Fruit fly (Drosophila melanogaster): ENCODE results near the gene CG10026.

CG10026 gene

DNA sequence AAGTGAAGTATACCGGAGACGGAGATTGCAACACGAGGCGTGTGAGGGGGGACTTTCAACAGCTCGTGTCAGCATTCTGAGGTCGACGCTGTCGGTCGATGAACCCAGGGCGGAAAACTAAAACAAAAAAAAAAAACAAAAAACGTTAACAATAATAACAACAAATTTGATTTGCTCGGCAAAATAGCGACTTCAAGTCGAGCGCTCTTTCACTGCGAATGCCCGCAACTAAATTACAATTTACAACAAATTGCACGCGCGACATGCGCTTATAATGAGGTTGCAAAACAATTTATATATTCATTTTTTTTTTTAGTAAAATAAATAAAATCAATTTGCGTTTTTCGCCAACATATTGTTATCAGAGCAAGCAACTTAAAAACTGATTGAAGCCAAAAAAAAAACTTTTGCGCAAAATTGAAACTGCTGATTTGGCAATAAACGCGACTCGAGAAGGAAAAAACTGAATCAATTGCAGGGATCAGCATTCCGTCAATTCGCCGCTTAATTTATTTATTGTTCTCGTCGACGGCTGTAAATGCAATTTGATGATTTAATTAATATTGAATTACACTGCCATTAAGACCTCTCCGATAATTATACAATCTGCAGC is 19.4 kb downstream of the CG10026 start:
- TF ChIP-seq CG10669 (GFP tag; optimal IDR thresholded peaks at IDR 0.05): no peak
- TF ChIP-seq cyc (GFP tag; optimal IDR thresholded peaks at IDR 0.05): no peak
- no peak for TF ChIP-seq Gug (GFP tag; IDR thresholded peaks at IDR 0.05)
- TF ChIP-seq CG16779 (tag; optimal IDR thresholded peaks at IDR 0.05): no peak
- no peak for TF ChIP-seq Lpt (GFP tag; optimal IDR thresholded peaks at IDR 0.05)
- TF ChIP-seq CG8632 (GFP tag; optimal IDR thresholded peaks at IDR 0.05): no peak
- no peak for TF ChIP-seq vri (GFP tag; optimal IDR thresholded peaks at IDR 0.05)
- peak; percentile 59 for TF ChIP-seq svp (GFP tag)

dm6 chr2L:19479249-19479984 is 25.4 kb downstream of the CG10026 start:
- no peak for TF ChIP-seq CG7368 (GFP tag; optimal IDR thresholded peaks at IDR 0.05)
- TF ChIP-seq Ets21C (GFP tag; optimal IDR thresholded peaks at IDR 0.05): no peak
- peak; percentile 45 for TF ChIP-seq svp (GFP tag)
- TF ChIP-seq CG6854 (GFP tag; optimal IDR thresholded peaks at IDR 0.05): no peak

DNA sequence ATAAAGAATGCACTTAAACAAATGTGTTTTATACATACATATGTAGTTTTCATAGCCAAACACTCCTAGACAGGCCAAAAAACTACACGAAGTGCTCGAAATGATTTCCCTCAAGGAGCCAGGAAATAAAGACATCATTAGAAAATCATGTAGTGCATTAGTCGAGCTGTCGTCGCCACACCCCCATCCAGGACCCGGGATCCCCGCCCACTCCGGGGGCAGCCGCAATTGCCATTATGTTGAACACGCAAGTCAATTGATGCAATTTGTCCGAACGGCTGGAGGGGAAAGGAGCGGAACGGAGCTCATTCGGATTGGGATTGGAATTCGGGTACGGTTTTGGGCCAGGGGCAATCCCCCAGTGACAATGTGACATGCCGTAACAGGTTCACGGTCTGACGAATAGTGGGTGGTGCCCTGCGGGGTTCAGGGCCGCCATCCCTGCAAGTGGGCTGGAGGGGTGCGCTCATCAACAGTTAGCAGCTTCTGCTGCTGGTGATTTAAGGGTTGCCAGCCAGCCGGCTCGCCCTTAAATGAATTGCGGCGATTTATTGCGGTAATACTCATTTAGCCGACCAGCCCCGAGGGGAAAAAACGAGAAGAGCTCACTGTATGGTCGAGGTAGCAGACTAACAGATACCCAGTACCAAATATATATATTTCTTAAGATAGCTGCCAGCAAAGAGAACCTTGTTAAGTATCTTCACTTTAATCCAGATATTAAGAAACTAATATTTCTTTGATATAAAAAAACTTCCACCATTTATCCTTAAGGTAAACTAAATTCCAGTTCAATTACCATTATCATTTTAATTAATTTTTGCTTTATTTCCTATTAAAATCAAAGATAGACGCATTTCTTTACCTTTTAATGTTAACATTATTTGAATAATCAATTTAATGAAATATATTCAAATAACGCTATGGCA is 26.6 kb downstream of the CG10026 start:
- TF ChIP-seq CG16779 (tag; optimal IDR thresholded peaks at IDR 0.05) (no peak), svp (GFP tag) (peak; percentile 23), OdsH (GFP tag; optimal IDR thresholded peaks at IDR 0.05) (no peak), CG6808 (GFP tag; optimal IDR thresholded peaks at IDR 0.05) (no peak)

DNA sequence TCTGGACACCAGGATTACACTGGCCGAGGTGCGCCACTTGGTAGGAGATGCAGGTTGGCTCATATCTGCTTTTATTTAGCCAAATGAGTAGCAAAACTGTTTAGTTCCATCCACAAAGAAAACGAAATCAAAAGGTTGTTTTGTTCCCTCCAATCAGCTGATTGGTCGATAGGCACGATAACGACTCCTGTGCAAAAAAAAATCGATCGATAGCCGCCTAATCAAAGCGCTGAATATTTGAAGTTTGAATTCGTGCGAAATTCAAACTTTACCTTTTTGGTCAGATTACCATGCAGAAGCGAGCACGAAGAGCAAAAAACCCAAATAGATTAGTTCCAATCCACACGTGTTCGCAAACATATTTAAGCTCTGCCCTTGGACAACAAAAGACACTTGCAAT is 30.5 kb downstream of the CG10026 start, which contains the start of the genes CG10195 and CG13084:
CG10195 (minus strand) TSS at position 167 of the 400 bp plus-strand sequence.
CG13084 (plus strand) TSS at position 392 of the 400 bp plus-strand sequence.
- no peak for TF ChIP-seq CG34406 (GFP tag; optimal IDR thresholded peaks at IDR 0.05)
- TF ChIP-seq CG1621 (tag; optimal IDR thresholded peaks at IDR 0.05): no peak
- TF ChIP-seq CG3919 (GFP tag; optimal IDR thresholded peaks at IDR 0.05): no peak
- no peak for TF ChIP-seq CG6276 (GFP tag; optimal IDR thresholded peaks at IDR 0.05)
- TF ChIP-seq svp (GFP tag): no peak
- TF ChIP-seq Ets96B (tag; optimal IDR thresholded peaks at IDR 0.05): no peak
- no peak for TF ChIP-seq acj6 (GFP tag; optimal IDR thresholded peaks at IDR 0.05)
- no peak for TF ChIP-seq CG4318 (GFP tag; optimal IDR thresholded peaks at IDR 0.05)
- no peak for TF ChIP-seq fd85E (GFP tag; optimal IDR thresholded peaks at IDR 0.05)
- no peak for TF ChIP-seq Sox102F (GFP tag; optimal IDR thresholded peaks at IDR 0.05)
- no peak for TF ChIP-seq OdsH (GFP tag; optimal IDR thresholded peaks at IDR 0.05)
- TF ChIP-seq CG10669 (GFP tag; optimal IDR thresholded peaks at IDR 0.05): no peak
- no peak for TF ChIP-seq CG6808 (GFP tag; optimal IDR thresholded peaks at IDR 0.05)
- no peak for TF ChIP-seq CG16779 (tag; optimal IDR thresholded peaks at IDR 0.05)
- no peak for TF ChIP-seq Met (GFP tag; optimal IDR thresholded peaks at IDR 0.05)
- no peak for TF ChIP-seq dsx (GFP tag; optimal IDR thresholded peaks at IDR 0.05; ENCODE audit: poor library complexity, severe bottlenecking)
- no peak for TF ChIP-seq CG15336 (GFP tag; IDR thresholded peaks at IDR 0.05)
- no peak for TF ChIP-seq CG31627 (GFP tag; optimal IDR thresholded peaks at IDR 0.05)
- no peak for TF ChIP-seq Ets21C (GFP tag; optimal IDR thresholded peaks at IDR 0.05)
- TF ChIP-seq CG8632 (GFP tag; optimal IDR thresholded peaks at IDR 0.05): no peak

DNA sequence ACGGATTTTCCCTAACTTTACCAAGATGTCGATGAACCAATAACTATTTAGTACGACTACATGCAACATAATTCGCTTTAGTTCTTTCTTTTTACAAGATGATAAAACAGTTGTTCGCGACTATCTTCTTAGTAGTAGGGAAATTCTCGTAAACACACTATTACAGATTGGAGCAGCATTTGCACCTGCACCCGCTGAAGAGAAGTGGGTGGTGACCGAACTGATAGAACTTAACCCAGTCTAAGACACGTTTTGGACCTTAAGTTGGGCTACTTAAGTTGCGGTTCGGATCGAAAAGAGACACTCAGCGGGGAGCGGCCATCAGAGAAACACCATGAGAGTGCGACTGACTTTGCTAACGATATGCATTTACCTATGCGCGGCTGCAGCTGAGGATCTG is 33.1 kb downstream of the CG10026 start, which contains the start of gene CG13083:
CG13083 (plus strand) TSS at position 301 of the 400 bp plus-strand sequence.
- TF ChIP-seq topi (GFP tag; optimal IDR thresholded peaks at IDR 0.05) (no peak), CG8119 (GFP tag; IDR thresholded peaks at IDR 0.05) (no peak)
